Fruit fly (Drosophila melanogaster): ENCODE data around the gene CG16704.

CG16704 gene

DNA sequence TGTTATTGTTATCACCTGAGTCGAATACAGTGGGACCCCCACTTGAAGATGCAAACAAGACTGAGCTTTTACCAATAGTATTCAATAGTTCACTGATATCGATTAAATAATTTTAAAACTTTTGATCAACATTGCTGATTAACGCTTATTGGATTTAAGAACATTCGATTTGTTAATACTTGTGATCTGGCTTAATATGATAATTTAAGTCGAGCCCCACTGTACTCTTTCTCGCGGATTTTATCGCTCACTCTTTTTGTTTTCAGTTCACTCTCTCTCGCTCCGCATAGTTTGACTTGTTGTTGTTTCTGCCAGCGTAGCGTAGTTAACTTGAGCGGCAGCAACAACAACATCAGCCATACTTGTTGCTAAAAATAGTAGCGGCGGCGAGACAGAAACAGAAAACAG is 36.7 kb downstream of the CG16704 start (continued):
- TF ChIP-seq CG30020 (tag; optimal IDR thresholded peaks at IDR 0.05) (peak; percentile 87), Dp (GFP tag; optimal IDR thresholded peaks at IDR 0.05) (peak; percentile 30), CG2120 (GFP tag; optimal IDR thresholded peaks at IDR 0.05) (peak; percentile 99), dimm (GFP tag; IDR thresholded peaks at IDR 0.05) (peak; percentile 95), crol (GFP tag; IDR thresholded peaks at IDR 0.05) (peak; percentile 49; the same call in 1 of the 2 replicates), CG3726 (GFP tag; IDR thresholded peaks at IDR 0.05) (peak; percentile 94), dpn (GFP tag; optimal IDR thresholded peaks at IDR 0.05) (peak; percentile 98 to 99), CG14667 (GFP tag; IDR thresholded peaks at IDR 0.05) (peak; percentile 97), fd96Cb (tag; optimal IDR thresholded peaks at IDR 0.05) (peak; percentile 98), CG2889 (GFP tag; IDR thresholded peaks at IDR 0.05) (peak; percentile 95), Myb (GFP tag; optimal IDR thresholded peaks at IDR 0.05) (peak; percentile 91), ftz-f1 (GFP tag; optimal IDR thresholded peaks at IDR 0.05) (peak; percentile 79), cato (GFP tag; optimal IDR thresholded peaks at IDR 0.05; ENCODE audit: borderline replicate concordance) (peak; percentile 94), Awh (GFP tag; IDR thresholded peaks at IDR 0.05) (peak; percentile 98), nom (GFP tag; optimal IDR thresholded peaks at IDR 0.05) (peak; percentile 95), CG6683 (GFP tag; optimal IDR thresholded peaks at IDR 0.05) (peak; percentile 96), ind (GFP tag; optimal IDR thresholded peaks at IDR 0.05) (peak; percentile 99), otp (GFP tag; IDR thresholded peaks at IDR 0.05) (peak; percentile 97), lmd (GFP tag; IDR thresholded peaks at IDR 0.05) (peak; percentile 98), Xrp1 (GFP tag; IDR thresholded peaks at IDR 0.05) (peak; percentile 99), CTCF (GFP tag; optimal IDR thresholded peaks at IDR 0.05) (peak; percentile 71), TFAM (GFP tag; optimal IDR thresholded peaks at IDR 0.05) (peak; percentile 91), grn (GFP tag; optimal IDR thresholded peaks at IDR 0.05) (peak; percentile 94), gce (GFP tag; IDR thresholded peaks at IDR 0.05) (peak; percentile 98), chn (GFP tag; optimal IDR thresholded peaks at IDR 0.05) (peak; percentile 96), NK7.1 (GFP tag; optimal IDR thresholded peaks at IDR 0.05) (peak; percentile 97), CG11456 (GFP tag; IDR thresholded peaks at IDR 0.05) (peak; percentile 97), CG13624 (GFP tag; optimal IDR thresholded peaks at IDR 0.05) (peak; percentile 99), NFAT (GFP tag; IDR thresholded peaks at IDR 0.05) (peak; percentile 98), CG4707 (GFP tag; optimal IDR thresholded peaks at IDR 0.05) (peak; percentile 98), org-1 (GFP tag; optimal IDR thresholded peaks at IDR 0.05) (peak; percentile 99), sc (optimal IDR thresholded peaks at IDR 0.05) (no peak), sc (GFP tag; optimal IDR thresholded peaks at IDR 0.05) (peak; percentile 98), CG5953 (GFP tag; IDR thresholded peaks at IDR 0.05) (peak; percentile 97), pho (GFP tag; optimal IDR thresholded peaks at IDR 0.05) (peak; percentile 99), Ptx1 (GFP tag; IDR thresholded peaks at IDR 0.05) (peak; percentile 98), unc-4 (GFP tag; IDR thresholded peaks at IDR 0.05; ENCODE audit: partially characterized antibody) (peak; percentile 31; the same call in 1 of the 2 replicates), ro (GFP tag; IDR thresholded peaks at IDR 0.05) (peak; percentile 93), tll (GFP tag; optimal IDR thresholded peaks at IDR 0.05) (peak in 1 of 2 experiments; percentile 56), Dll (GFP tag; IDR thresholded peaks at IDR 0.05; ENCODE audit: partially characterized antibody) (no peak; the same call in 3 of the 4 replicates), CG6689 (GFP tag; IDR thresholded peaks at IDR 0.05) (peak; percentile 98), Sry-β (GFP tag; optimal IDR thresholded peaks at IDR 0.05) (peak; percentile 57), salm (tag; optimal IDR thresholded peaks at IDR 0.05) (peak; percentile 98), corto (GFP tag; optimal IDR thresholded peaks at IDR 0.05) (peak; percentile 98), nerfin-2 (GFP tag; IDR thresholded peaks at IDR 0.05; ENCODE audit: partially characterized antibody) (no peak), so (GFP tag; IDR thresholded peaks at IDR 0.05) (peak; percentile 98), sens (GFP tag) (peak; percentile 100), CG6272 (GFP tag; IDR thresholded peaks at IDR 0.05) (peak; percentile 96), CG2875 (GFP tag; optimal IDR thresholded peaks at IDR 0.05) (peak; percentile 97), CG4404 (GFP tag; IDR thresholded peaks at IDR 0.05) (peak; percentile 95), jumu (GFP tag; optimal IDR thresholded peaks at IDR 0.05) (peak; percentile 98), ttk (GFP tag; IDR thresholded peaks at IDR 0.05) (peak; percentile 97)

Measured in whole organism, embryonic.